Fruit fly (Drosophila melanogaster) whole organism, prepupa: ENCODE results near the gene CG3552.

Experiments used
- Blimp-1 ChIP-seq: fragments of 200-800 bp; sonication (Bioruptor generic); optimal IDR thresholded peaks from 3 replicates; lab custom pipeline; 2017; ENCODE audit warnings: missing biosample characterization, missing genetic modification characterization, mild to moderate bottlenecking, moderate library complexity, missing genetic modification reagents
- CG15336 ChIP-seq: fragments of 200-800 bp; sonication (Bioruptor generic); IDR thresholded peaks from 2 replicates; pipeline ENCODE4 v1.3.6; 2022; ENCODE audit warnings: missing biosample characterization, missing genetic modification characterization
- CG9139 ChIP-seq: fragments of 200-800 bp; sonication (Bioruptor generic); optimal IDR thresholded peaks from 3 replicates; lab custom pipeline; 2017; ENCODE audit warnings: missing biosample characterization, mild to moderate bottlenecking, missing genetic modification characterization
- Gug ChIP-seq: fragments of 200-800 bp; sonication (Bioruptor generic); IDR thresholded peaks from 2 replicates; pipeline ENCODE4 v1.3.6; 2022; ENCODE audit warnings: missing biosample characterization, missing genetic modification characterization
- achi ChIP-seq: fragments of 200-800 bp; sonication (Bioruptor generic); optimal IDR thresholded peaks from 3 replicates; lab custom pipeline; 2016; ENCODE audit warnings: missing biosample characterization, missing genetic modification characterization
- fd85E ChIP-seq: fragments of 200-800 bp; sonication (Bioruptor generic); optimal IDR thresholded peaks from 3 replicates; lab custom pipeline; 2016; ENCODE audit warnings: missing biosample characterization, missing genetic modification characterization
- salr ChIP-seq, 2 experiments: fragments of 200-800 bp; sonication (Bioruptor generic); optimal IDR thresholded peaks; 3 replicates each; lab custom pipeline; 2016 to 2018; ENCODE audit warnings: missing biosample characterization in 2 of 2, missing genetic modification characterization in 2 of 2, mild to moderate bottlenecking in 1 of 2
- spab ChIP-seq: fragments of 200-800 bp; sonication (Bioruptor generic); optimal IDR thresholded peaks from 2 replicates; lab custom pipeline; 2017; ENCODE audit warnings: missing biosample characterization, mild to moderate bottlenecking, missing genetic modification characterization, missing genetic modification reagents
- topi ChIP-seq: fragments of 200-800 bp; sonication (Bioruptor generic); optimal IDR thresholded peaks from 3 replicates; lab custom pipeline; 2016; ENCODE audit warnings: missing biosample characterization, missing genetic modification characterization

dm6 chr3L:9491331-9491730 lies 35.2 kb downstream of the CG3552 start:
- TF ChIP-seq topi (GFP tag; lab: Kevin White, UChicago) (no peak), fd85E (no peak), CG15336 (GFP tag; lab: Robert Waterston, UW) (no peak), salr (GFP tag; optimal IDR thresholded peaks at IDR 0.05; lab: Kevin White, UChicago) (no peak), spab (GFP tag; lab: Kevin White, UChicago) (no peak), Blimp-1 (GFP tag; lab: Kevin White, UChicago) (no peak), achi (GFP tag; lab: Kevin White, UChicago) (no peak), CG9139 (GFP tag; lab: Kevin White, UChicago) (no peak), Gug (GFP tag; lab: Robert Waterston, UW) (no peak)
